Worm (Caenorhabditis elegans): Measurements from ENCODE around the gene rpb-6.

rpb-6 gene

DNA sequence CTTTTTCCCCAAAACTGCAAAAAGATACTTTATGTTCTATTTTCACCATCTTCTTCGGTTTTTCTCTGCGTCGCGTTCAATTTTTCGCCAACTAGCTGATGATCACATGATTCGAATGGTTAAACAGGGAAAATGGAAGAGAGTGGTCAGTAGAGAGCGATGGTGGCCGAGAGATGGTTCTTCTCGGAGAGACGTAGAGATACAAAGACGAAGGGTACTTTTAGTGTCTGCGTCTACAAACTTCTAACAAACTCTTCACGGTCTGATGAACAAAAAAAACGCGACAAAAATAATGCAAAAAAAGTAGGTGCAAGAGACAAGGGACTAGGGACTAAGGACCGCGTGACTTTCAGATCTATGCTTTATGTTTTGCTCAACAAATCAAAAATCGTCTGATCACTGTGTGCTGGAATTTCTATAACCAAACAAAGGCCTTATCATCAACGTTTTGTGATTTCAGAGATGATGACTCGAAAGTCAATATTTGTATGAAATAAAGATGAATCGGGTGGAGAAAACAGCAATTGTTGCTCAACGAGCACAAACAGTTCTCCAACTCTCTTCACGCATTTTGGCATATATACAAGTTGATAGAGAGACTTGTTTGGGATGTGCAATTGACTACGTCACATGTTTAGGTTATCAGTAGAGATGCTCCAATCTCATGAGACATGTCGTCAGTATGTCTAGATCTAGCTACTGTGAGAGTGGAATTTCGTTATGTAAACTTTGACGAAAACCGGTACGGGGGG lies 27.0 kb upstream of the rpb-6 start:
- TF ChIP-seq jun-1 (tag; optimal IDR thresholded peaks at IDR 0.05) = peak; percentile 89
- TF ChIP-seq cey-2 (tag; optimal IDR thresholded peaks at IDR 0.05; ENCODE audit: borderline replicate concordance, insufficient read depth) = peak; percentile 57
- TF ChIP-seq nhr-111 (GFP tag; optimal IDR thresholded peaks at IDR 0.05) = no peak
- peak; percentile 46; the same call in 1 of the 2 replicates for TF ChIP-seq vab-7 (GFP tag; IDR thresholded peaks at IDR 0.05)
- TF ChIP-seq nhr-10 (tag; optimal IDR thresholded peaks at IDR 0.05) = peak; percentile 82
- TF ChIP-seq dmd-8 (GFP tag; IDR thresholded peaks at IDR 0.05) = no peak
- no peak for TF ChIP-seq egl-27 (tag; optimal IDR thresholded peaks at IDR 0.05)
- TF ChIP-seq snpc-1.2 (GFP tag; IDR thresholded peaks at IDR 0.05) = no peak
- peak; percentile 80 for TF ChIP-seq hmg-1.1 (GFP tag; IDR thresholded peaks at IDR 0.05)
- peak; percentile 76 to 92 for TF ChIP-seq lsy-2 (tag; optimal IDR thresholded peaks at IDR 0.05)
- TF ChIP-seq fkh-10 (GFP tag; optimal IDR thresholded peaks at IDR 0.05) = peak; percentile 91
- TF ChIP-seq Y5F2A.4 (GFP tag; optimal IDR thresholded peaks at IDR 0.05) = no peak
- no peak for TF ChIP-seq lin-39 (tag; optimal IDR thresholded peaks at IDR 0.05)
- no peak for TF ChIP-seq zip-2 (tag; optimal IDR thresholded peaks at IDR 0.05)
- TF ChIP-seq nhr-41 (GFP tag; IDR thresholded peaks at IDR 0.05) = peak; percentile 24; the same call in 1 of the 2 replicates
- no peak for TF ChIP-seq nhr-237 (tag; optimal IDR thresholded peaks at IDR 0.05)
- TF ChIP-seq nhr-48 (tag; optimal IDR thresholded peaks at IDR 0.05) = peak; percentile 95
- no peak for TF ChIP-seq ceh-62 (tag; optimal IDR thresholded peaks at IDR 0.05)
- TF ChIP-seq mes-2 (tag; optimal IDR thresholded peaks at IDR 0.05; ENCODE audit: poor library complexity, severe bottlenecking) = peak; percentile 83
- TF ChIP-seq dve-1 (tag; optimal IDR thresholded peaks at IDR 0.05; ENCODE audit: insufficient read depth) = peak; percentile 96
- no peak for TF ChIP-seq aly-2 (tag; optimal IDR thresholded peaks at IDR 0.05)
- peak; percentile 60; the same call in 1 of the 2 replicates for TF ChIP-seq nhr-42 (GFP tag; IDR thresholded peaks at IDR 0.05)
- peak; percentile 94 for TF ChIP-seq nhr-77 (tag; optimal IDR thresholded peaks at IDR 0.05)
- TF ChIP-seq ceh-28 (tag; optimal IDR thresholded peaks at IDR 0.05) = peak; percentile 14
- peak; percentile 63 for TF ChIP-seq ces-1 (GFP tag; optimal IDR thresholded peaks at IDR 0.05)
- no peak for TF ChIP-seq daf-19 (GFP tag; conservative IDR thresholded peaks at IDR 0.05)
- 0 out of 2 replicates have a peak, but pooled peaks have one; percentile 42 for TF ChIP-seq zfp-3 (GFP tag; conservative IDR thresholded peaks at IDR 0.05)
- TF ChIP-seq F26F4.8 (GFP tag; conservative IDR thresholded peaks at IDR 0.05) = no peak
- TF ChIP-seq tag-97 (GFP tag; IDR thresholded peaks at IDR 0.05) = no peak
- 0 out of 2 replicates have a peak, but pooled peaks have one; percentile 24 for TF ChIP-seq Y105C5A.15 (GFP tag; IDR thresholded peaks at IDR 0.05)
- peak in 1 of 2 experiments; percentile 100 for TF ChIP-seq unc-62 (GFP tag; optimal IDR thresholded peaks at IDR 0.05 in 1 of 2)
- TF ChIP-seq unc-62 (tag; optimal IDR thresholded peaks at IDR 0.05) = no peak
- no peak for TF ChIP-seq ceh-44 (GFP tag; IDR thresholded peaks at IDR 0.05)
- TF ChIP-seq T26A8.4 (GFP tag; IDR thresholded peaks at IDR 0.05) = peak; percentile 67
- no peak for TF ChIP-seq unc-39 (tag; optimal IDR thresholded peaks at IDR 0.05)
- TF ChIP-seq spr-3 (GFP tag; optimal IDR thresholded peaks at IDR 0.05) = peak; percentile 26
- TF ChIP-seq nhr-25 (tag; optimal IDR thresholded peaks at IDR 0.05; ENCODE audit: borderline replicate concordance, insufficient read depth) = peak; percentile 81
- no peak for TF ChIP-seq lir-3 (tag; optimal IDR thresholded peaks at IDR 0.05)
- TF ChIP-seq lin-38 (GFP tag; IDR thresholded peaks at IDR 0.05) = peak; percentile 63
- TF ChIP-seq F44E2.7 (GFP tag; IDR thresholded peaks at IDR 0.05) = no peak
- 0 out of 2 replicates have a peak, but pooled peaks have one; percentile 74 for TF ChIP-seq Y75B8A.6 (GFP tag; IDR thresholded peaks at IDR 0.05)
- TF ChIP-seq nhr-11 (tag; optimal IDR thresholded peaks at IDR 0.05) = peak; percentile 98
- no peak for TF ChIP-seq pqm-1 (tag; optimal IDR thresholded peaks at IDR 0.05)
- peak; percentile 67 for TF ChIP-seq T20F7.1 (GFP tag; optimal IDR thresholded peaks at IDR 0.05)
- no peak for TF ChIP-seq unc-130 (GFP tag; optimal IDR thresholded peaks at IDR 0.05)
- peak; percentile 55; the same call in 1 of the 2 replicates for TF ChIP-seq mdt-29 (GFP tag; IDR thresholded peaks at IDR 0.05)
- TF ChIP-seq F49E8.2 (tag; optimal IDR thresholded peaks at IDR 0.05; ENCODE audit: borderline replicate concordance) = no peak
- TF ChIP-seq daf-16 (GFP tag; optimal IDR thresholded peaks at IDR 0.05) = peak in 1 of 2 experiments; percentile 79
- peak; percentile 86 for TF ChIP-seq daf-16 (tag; optimal IDR thresholded peaks at IDR 0.05)
- TF ChIP-seq R02D3.7 (tag; optimal IDR thresholded peaks at IDR 0.05) = no peak
